Fruit fly (Drosophila melanogaster): Measurements from ENCODE around the gene CG5623.

CG5623 gene

dm6 chr3R:15803502-15804461 lies 36.5 kb upstream of the CG5623 start, which contains the start of gene alpha-Man-IIb (continued):
- TF ChIP-seq CG7357 (GFP tag; IDR thresholded peaks at IDR 0.05) (no peak), Trl (optimal IDR thresholded peaks at IDR 0.05) (no peak), Trl (GFP tag; optimal IDR thresholded peaks at IDR 0.05) (no peak), kni (GFP tag; optimal IDR thresholded peaks at IDR 0.05) (no peak), CG1792 (GFP tag; optimal IDR thresholded peaks at IDR 0.05) (no peak), CG6765 (GFP tag; optimal IDR thresholded peaks at IDR 0.05) (peak; percentile 31), CG4328 (GFP tag; optimal IDR thresholded peaks at IDR 0.05) (no peak), CG7839 (tag; optimal IDR thresholded peaks at IDR 0.05) (no peak), CrebB (tag; optimal IDR thresholded peaks at IDR 0.05) (peak; percentile 19), insv (GFP tag; optimal IDR thresholded peaks at IDR 0.05) (peak in 1 of 2 experiments; percentile 5), Ets65A (GFP tag) (peak; percentile 85), scrt (GFP tag; optimal IDR thresholded peaks at IDR 0.05) (no peak), Stat92E (GFP tag; optimal IDR thresholded peaks at IDR 0.05) (no peak), CG18764 (GFP tag; optimal IDR thresholded peaks at IDR 0.05) (no peak), Sox100B (GFP tag; optimal IDR thresholded peaks at IDR 0.05) (no peak), Fer3 (tag; optimal IDR thresholded peaks at IDR 0.05) (no peak), CG31441 (GFP tag; IDR thresholded peaks at IDR 0.05) (peak; percentile 30; the same call in 1 of the 2 replicates), pb (GFP tag; optimal IDR thresholded peaks at IDR 0.05) (no peak), klu (GFP tag; IDR thresholded peaks at IDR 0.05) (no peak), MBD-R2 (GFP tag; IDR thresholded peaks at IDR 0.05) (peak; percentile 43; the same call in 1 of the 2 replicates), CG18599 (GFP tag; optimal IDR thresholded peaks at IDR 0.05) (no peak), Scr (GFP tag; IDR thresholded peaks at IDR 0.05; ENCODE audit: partially characterized antibody) (peak; percentile 89), CG9609 (GFP tag; optimal IDR thresholded peaks at IDR 0.05) (no peak), pho (GFP tag; optimal IDR thresholded peaks at IDR 0.05) (no peak), nerfin-2 (GFP tag; IDR thresholded peaks at IDR 0.05; ENCODE audit: partially characterized antibody) (peak; percentile 69), Oli (tag; optimal IDR thresholded peaks at IDR 0.05) (no peak), luna (GFP tag; optimal IDR thresholded peaks at IDR 0.05) (no peak), CG10543 (GFP tag; optimal IDR thresholded peaks at IDR 0.05) (no peak), Awh (GFP tag; IDR thresholded peaks at IDR 0.05) (no peak), Ets97D (GFP tag; optimal IDR thresholded peaks at IDR 0.05) (peak; percentile 35), en (GFP tag; optimal IDR thresholded peaks at IDR 0.05) (no peak), CTCF (GFP tag; optimal IDR thresholded peaks at IDR 0.05) (peak; percentile 96), repo (GFP tag; optimal IDR thresholded peaks at IDR 0.05) (no peak), chm (GFP tag; IDR thresholded peaks at IDR 0.05) (no peak; the same call in 1 of the 2 replicates), sens-2 (GFP tag; IDR thresholded peaks at IDR 0.05) (no peak), tx (GFP tag; optimal IDR thresholded peaks at IDR 0.05) (no peak), salm (tag; optimal IDR thresholded peaks at IDR 0.05) (no peak), bsh (GFP tag; optimal IDR thresholded peaks at IDR 0.05) (peak; percentile 4 to 33), CG7928 (GFP tag; optimal IDR thresholded peaks at IDR 0.05) (no peak), lilli (GFP tag; optimal IDR thresholded peaks at IDR 0.05) (no peak), CG2199 (GFP tag; IDR thresholded peaks at IDR 0.05) (peak; percentile 74; the same call in 2 of the 3 replicates), C15 (GFP tag; IDR thresholded peaks at IDR 0.05) (no peak), chinmo (GFP tag; IDR thresholded peaks at IDR 0.05; ENCODE audit: partially characterized antibody) (0 out of 4 replicates have a peak, but pooled peaks have one; percentile 39), CG33213 (GFP tag; optimal IDR thresholded peaks at IDR 0.05) (peak; percentile 42), dpn (GFP tag; optimal IDR thresholded peaks at IDR 0.05) (no peak), knrl (GFP tag; IDR thresholded peaks at IDR 0.05; ENCODE audit: partially characterized antibody) (peak; percentile 83; the same call in 2 of the 3 replicates), lov (optimal IDR thresholded peaks at IDR 0.05) (no peak), lov (GFP tag; IDR thresholded peaks at IDR 0.05) (peak; percentile 51; the same call in 1 of the 3 replicates), CG10654 (GFP tag; optimal IDR thresholded peaks at IDR 0.05) (no peak)

All from whole organism, embryonic.